Worm (Caenorhabditis elegans) whole organism, L2 larva: ENCODE results near the gene F43C11.11.

Experiments used
- C34F6.9 ChIP-seq: fragments of 150-350 bp; optimal IDR thresholded peaks from 2 replicates; lab custom pipeline; 2014; ENCODE audit warnings: missing biosample characterization, missing genetic modification characterization
- R02D3.7 ChIP-seq: fragments of 150-350 bp; optimal IDR thresholded peaks from 2 replicates; lab custom pipeline; 2014; ENCODE audit warnings: missing biosample characterization, missing genetic modification characterization
- Y55F3AM.14 ChIP-seq: fragments of 200-800 bp; sonication (Bioruptor generic); optimal IDR thresholded peaks from 2 replicates; lab custom pipeline; 2018; ENCODE audit warnings: mild to moderate bottlenecking, missing genetic modification characterization, missing compliant biosample characterization
- ZK546.5 ChIP-seq: sonication (generic microtip); optimal IDR thresholded peaks from 2 replicates; lab custom pipeline; 2017; ENCODE audit warnings: missing biosample characterization, missing genetic modification characterization
- aly-2 ChIP-seq: fragments of 150-350 bp; optimal IDR thresholded peaks from 2 replicates; lab custom pipeline; 2014; ENCODE audit warnings: missing biosample characterization, missing genetic modification characterization
- ama-1 ChIP-seq: fragments of 150-350 bp; optimal IDR thresholded peaks from 2 replicates; lab custom pipeline; 2018; ENCODE audit warnings: inconsistent platforms
- blmp-1 ChIP-seq: sonication (generic microtip); optimal IDR thresholded peaks from 2 replicates; lab custom pipeline; 2017; ENCODE audit warnings: missing genetic modification characterization, mild to moderate bottlenecking, missing compliant biosample characterization, antibody characterized with exemption, moderate library complexity; ENCODE audit not compliant: insufficient read depth
- ceh-82 ChIP-seq: fragments of 150-350 bp; optimal IDR thresholded peaks from 2 replicates; lab custom pipeline; 2014; ENCODE audit warnings: missing biosample characterization, missing genetic modification characterization
- crh-2 ChIP-seq: sonication (generic microtip); optimal IDR thresholded peaks from 2 replicates; lab custom pipeline; 2017; ENCODE audit warnings: missing biosample characterization, missing genetic modification characterization
- dmd-4 ChIP-seq: sonication (generic microtip); optimal IDR thresholded peaks from 2 replicates; lab custom pipeline; 2017; ENCODE audit warnings: missing biosample characterization, missing genetic modification characterization
- egl-27 ChIP-seq: sonication (generic microtip); optimal IDR thresholded peaks from 3 replicates; lab custom pipeline; 2017; ENCODE audit warnings: missing biosample characterization, missing genetic modification reagents, missing genetic modification characterization
- elt-1 ChIP-seq: fragments of 150-350 bp; optimal IDR thresholded peaks from 2 replicates; lab custom pipeline; 2014; ENCODE audit warnings: missing biosample characterization, missing genetic modification characterization
- elt-3 ChIP-seq: sonication (generic microtip); optimal IDR thresholded peaks from 2 replicates; lab custom pipeline; 2017; ENCODE audit warnings: missing biosample characterization, missing genetic modification characterization
- fos-1 ChIP-seq: fragments of 150-350 bp; optimal IDR thresholded peaks from 2 replicates; lab custom pipeline; 2014; ENCODE audit warnings: missing biosample characterization, missing genetic modification characterization
- lin-13 ChIP-seq: fragments of 150-350 bp; optimal IDR thresholded peaks from 2 replicates; lab custom pipeline; 2014; ENCODE audit warnings: missing biosample characterization, missing genetic modification reagents, missing genetic modification characterization
- lin-39 ChIP-seq: fragments of 150-350 bp; optimal IDR thresholded peaks from 2 replicates; lab custom pipeline; 2014; ENCODE audit warnings: missing biosample characterization, missing genetic modification reagents, missing genetic modification characterization
- lsy-2 ChIP-seq, 2 experiments: fragments of 150-350 bp in 1 of 2; sonication (generic microtip) in 1 of 2; optimal IDR thresholded peaks; 2 replicates each; lab custom pipeline; 2014 to 2017; ENCODE audit warnings: missing biosample characterization in 2 of 2, missing genetic modification characterization in 2 of 2
- mab-5 ChIP-seq: fragments of 150-350 bp; optimal IDR thresholded peaks from 2 replicates; lab custom pipeline; 2014; ENCODE audit warnings: missing biosample characterization, missing genetic modification characterization
- mbf-1 ChIP-seq: sonication (generic microtip); optimal IDR thresholded peaks from 2 replicates; lab custom pipeline; 2017; ENCODE audit warnings: missing biosample characterization, missing genetic modification characterization
- mdl-1 ChIP-seq, 2 experiments: fragments of 150-350 bp in 1 of 2; sonication (generic microtip) in 1 of 2; optimal IDR thresholded peaks; 2 replicates each; lab custom pipeline; 2017; ENCODE audit warnings: missing biosample characterization in 2 of 2, missing genetic modification characterization in 2 of 2
- nhr-10 ChIP-seq: sonication (generic microtip); optimal IDR thresholded peaks from 2 replicates; lab custom pipeline; 2017; ENCODE audit warnings: missing biosample characterization, missing genetic modification characterization
- nhr-12 ChIP-seq: fragments of 150-350 bp; optimal IDR thresholded peaks from 2 replicates; lab custom pipeline; 2014; ENCODE audit warnings: missing biosample characterization, missing genetic modification characterization
- nhr-129 ChIP-seq: fragments of 150-350 bp; optimal IDR thresholded peaks from 2 replicates; lab custom pipeline; 2014; ENCODE audit warnings: missing biosample characterization, missing genetic modification characterization
- nhr-23 ChIP-seq: fragments of 150-350 bp; optimal IDR thresholded peaks from 2 replicates; lab custom pipeline; 2014; ENCODE audit warnings: missing biosample characterization, missing genetic modification reagents, missing genetic modification characterization
- nhr-25 ChIP-seq: fragments of 150-350 bp; sonication (generic microtip); optimal IDR thresholded peaks from 3 replicates; lab custom pipeline; 2014; ENCODE audit warnings: missing biosample characterization, missing genetic modification characterization
- nhr-6 ChIP-seq: fragments of 150-350 bp; optimal IDR thresholded peaks from 2 replicates; lab custom pipeline; 2014; ENCODE audit warnings: missing biosample characterization, missing genetic modification characterization
- nhr-77 ChIP-seq: fragments of 150-350 bp; optimal IDR thresholded peaks from 2 replicates; lab custom pipeline; 2014; ENCODE audit warnings: missing biosample characterization, missing genetic modification characterization
- sem-4 ChIP-seq: fragments of 150-350 bp; optimal IDR thresholded peaks from 2 replicates; lab custom pipeline; 2014; ENCODE audit warnings: missing biosample characterization, missing genetic modification reagents, missing genetic modification characterization
- skn-1 ChIP-seq: sonication (generic microtip); optimal IDR thresholded peaks from 2 replicates; lab custom pipeline; 2017; ENCODE audit warnings: missing biosample characterization, missing genetic modification characterization
- sma-9 ChIP-seq, 2 experiments: fragments of 150-350 bp in 1 of 2; sonication (generic microtip) in 1 of 2; optimal IDR thresholded peaks; 2 replicates each; lab custom pipeline; 2014 to 2016; ENCODE audit warnings: missing genetic modification characterization in 2 of 2, mild to moderate bottlenecking in 1 of 2, missing biosample characterization in 1 of 2, missing compliant biosample characterization in 1 of 2, missing genetic modification reagents in 1 of 2, moderate library complexity in 1 of 2
- snpc-4 ChIP-seq: fragments of 150-350 bp; optimal IDR thresholded peaks from 2 replicates; lab custom pipeline; 2014; ENCODE audit warnings: missing biosample characterization, missing genetic modification characterization
- unc-39 ChIP-seq: fragments of 150-350 bp; optimal IDR thresholded peaks from 2 replicates; lab custom pipeline; 2014; ENCODE audit warnings: missing biosample characterization, missing genetic modification characterization
- unc-55 ChIP-seq: fragments of 150-350 bp; sonication (generic microtip); optimal IDR thresholded peaks from 3 replicates; lab custom pipeline; 2014; ENCODE audit warnings: missing biosample characterization, missing genetic modification reagents, missing genetic modification characterization
- zag-1 ChIP-seq: fragments of 150-350 bp; optimal IDR thresholded peaks from 2 replicates; lab custom pipeline; 2014; ENCODE audit warnings: missing biosample characterization, missing genetic modification characterization
- ztf-11 ChIP-seq: sonication (generic microtip); optimal IDR thresholded peaks from 2 replicates; lab custom pipeline; 2017; ENCODE audit warnings: missing biosample characterization, missing genetic modification characterization

The F43C11.11 gene

DNA sequence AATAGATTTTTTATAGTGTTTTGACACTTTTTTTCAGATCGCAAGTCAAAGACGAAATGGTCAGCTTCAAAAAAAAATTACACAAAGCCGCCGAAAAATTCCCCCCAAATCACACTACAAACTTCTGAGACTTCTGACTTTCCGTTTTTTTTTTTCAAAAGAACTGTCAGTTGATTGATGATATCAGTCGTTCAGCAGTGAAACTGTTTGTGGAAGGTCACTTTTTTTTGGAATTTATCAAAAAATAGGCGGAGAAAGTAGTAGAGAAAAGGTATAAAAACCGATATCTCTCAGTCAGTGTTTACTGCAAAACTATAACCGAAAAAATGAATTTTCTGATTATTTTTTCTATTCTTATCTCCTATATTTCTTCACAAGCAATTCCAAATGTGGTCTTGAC is 10.6 kb downstream of the F43C11.11 start, which contains the start of gene F43C11.3:
F43C11.3 (plus strand) TSS at position 301 of the 400 bp plus-strand sequence.
- TF ChIP-seq mab-5 (tag; lab: Kevin White, UChicago) (no peak), ztf-11 (tag; lab: Kevin White, UChicago) (no peak), Y55F3AM.14 (no peak), nhr-12 (no peak), zag-1 (tag; lab: Kevin White, UChicago) (no peak), fos-1 (tag; lab: Kevin White, UChicago) (no peak)

DNA sequence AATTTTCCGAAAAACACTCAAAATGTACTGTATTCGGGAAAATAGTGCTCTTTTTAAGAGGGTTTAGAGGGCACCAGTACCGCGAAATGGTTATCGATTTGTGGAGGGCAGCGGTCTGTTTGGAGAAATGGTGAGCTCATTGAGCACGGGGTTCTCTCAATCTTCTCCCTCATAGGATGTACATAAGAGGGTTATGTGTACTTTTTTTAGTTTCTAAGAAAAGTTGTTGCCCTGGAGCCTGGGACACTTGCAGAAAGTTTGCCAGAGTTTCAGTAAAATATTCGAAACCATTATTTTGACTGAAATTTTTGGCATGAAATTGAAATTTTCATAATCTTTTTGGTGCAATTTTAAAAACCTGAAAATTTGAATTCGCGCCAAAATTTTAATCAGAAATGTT is 11.0 kb downstream of the F43C11.11 start, which contains the start of gene F43C11.10:
F43C11.10 (minus strand) TSS at position 101 of the 400 bp plus-strand sequence.
- TF ChIP-seq snpc-4 (tag; lab: Kevin White, UChicago), result no peak
- no peak for TF ChIP-seq nhr-10 (tag; lab: Kevin White, UChicago)
- TF ChIP-seq mbf-1 (tag; lab: Kevin White, UChicago), result no peak
- TF ChIP-seq nhr-25, result no peak
- TF ChIP-seq nhr-6, result no peak
- no peak for TF ChIP-seq elt-3 (tag; lab: Kevin White, UChicago)
- TF ChIP-seq lin-39 (tag; lab: Kevin White, UChicago), result no peak
- TF ChIP-seq R02D3.7 (tag; lab: Kevin White, UChicago), result no peak
- TF ChIP-seq dmd-4 (tag; lab: Kevin White, UChicago), result no peak
- no peak for TF ChIP-seq mdl-1 (tag; optimal IDR thresholded peaks at IDR 0.05; lab: Kevin White, UChicago)
- no peak for TF ChIP-seq nhr-77 (tag; lab: Kevin White, UChicago)
- no peak for TF ChIP-seq mab-5 (tag; lab: Kevin White, UChicago)
- TF ChIP-seq nhr-129 (tag; lab: Kevin White, UChicago), result no peak
- no peak for TF ChIP-seq ceh-82 (tag; lab: Kevin White, UChicago)
- TF ChIP-seq elt-1 (tag; lab: Kevin White, UChicago), result no peak
- no peak for TF ChIP-seq egl-27 (tag; lab: Kevin White, UChicago)

DNA sequence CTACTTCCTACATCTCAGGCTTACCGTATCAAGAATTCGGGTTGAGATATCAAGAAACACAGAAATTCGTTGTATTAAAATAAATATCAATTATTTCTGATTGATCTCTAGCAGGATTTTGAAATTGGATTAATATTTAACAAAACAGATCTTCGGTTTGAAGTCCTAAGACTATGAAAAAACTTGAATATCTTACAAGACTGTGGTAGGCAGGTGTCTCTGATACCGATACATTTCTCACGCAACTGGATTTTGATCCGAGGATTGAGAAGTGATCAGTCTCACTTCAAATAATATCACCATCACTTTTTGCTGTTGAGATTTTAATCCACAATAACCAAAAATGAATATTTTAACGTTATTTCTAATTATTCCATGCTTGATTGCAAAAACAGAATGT is 16.9 kb downstream of the F43C11.11 start, which contains the start of gene F43C11.4:
F43C11.4 (plus strand) TSS at position 301 of the 400 bp plus-strand sequence.
- no peak for TF ChIP-seq aly-2

DNA sequence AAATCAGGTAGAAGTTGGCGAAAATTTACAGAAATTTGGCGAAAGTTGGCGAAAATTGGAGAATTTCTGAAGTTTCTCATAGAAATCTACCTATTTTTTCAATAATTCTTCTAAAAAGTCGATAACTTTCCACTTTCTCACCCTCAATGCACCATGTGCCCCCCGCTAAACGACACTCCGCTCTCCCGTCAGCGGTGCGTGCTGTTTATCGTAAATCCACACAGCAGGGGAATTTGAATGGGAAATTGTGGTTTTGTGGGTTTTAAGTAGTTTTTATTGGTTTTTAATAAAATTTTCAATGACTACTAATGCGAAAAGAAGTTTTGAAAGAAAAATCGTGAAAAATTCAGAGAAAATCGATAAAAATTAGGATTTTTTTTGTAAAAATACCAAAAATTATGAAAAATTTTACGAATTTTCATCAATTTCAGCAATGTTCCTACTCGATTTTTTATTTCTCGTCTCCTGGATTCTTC is 21.5 kb downstream of the F43C11.11 start, which contains the start of gene F43C11.6:
F43C11.6 (plus strand) TSS at position 426 of the 476 bp plus-strand sequence.
- TF ChIP-seq nhr-6 (no peak), R02D3.7 (tag; lab: Kevin White, UChicago) (peak; percentile 69), unc-55 (GFP tag; lab: Kevin White, UChicago) (peak; percentile 62), nhr-25 (no peak), lin-13 (peak; percentile 42), zag-1 (tag; lab: Kevin White, UChicago) (no peak), sma-9 (GFP tag; optimal IDR thresholded peaks at IDR 0.05; lab: Kevin White, UChicago) (no peak), sma-9 (tag; optimal IDR thresholded peaks at IDR 0.05; lab: Kevin White, UChicago) (no peak), C34F6.9 (tag; lab: Kevin White, UChicago) (peak; percentile 16), lsy-2 (tag; optimal IDR thresholded peaks at IDR 0.05; lab: Kevin White, UChicago) (peak in 1 of 2 experiments; percentile 61), crh-2 (tag; lab: Kevin White, UChicago) (peak; percentile 9), nhr-23 (tag; lab: Kevin White, UChicago) (no peak), nhr-129 (tag; lab: Kevin White, UChicago) (peak; percentile 13)

DNA sequence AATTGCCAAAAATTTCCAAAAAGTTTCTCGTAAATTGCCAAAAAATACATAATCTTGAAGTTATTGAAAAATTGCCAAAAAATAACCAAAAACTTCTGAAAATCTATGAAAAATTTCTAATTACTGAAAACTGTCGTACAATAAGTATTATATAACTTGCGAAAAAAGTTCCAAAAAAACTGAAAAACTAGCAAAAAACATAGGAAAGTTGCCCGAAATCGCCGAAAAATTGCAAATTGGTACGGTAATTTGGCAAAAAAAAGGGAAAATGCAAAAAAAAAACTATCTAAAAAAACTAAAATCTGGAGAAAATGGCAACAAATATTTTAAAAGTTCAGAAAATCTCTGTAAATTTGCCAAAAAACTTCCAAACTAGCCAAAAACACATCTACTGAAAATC is 22.1 kb downstream of the F43C11.11 start, which contains the start of gene enri-1:
enri-1 (minus strand) TSS at position 101 of the 400 bp plus-strand sequence.
- TF ChIP-seq ZK546.5 (tag; lab: Kevin White, UChicago), result no peak
- TF ChIP-seq R02D3.7 (tag; lab: Kevin White, UChicago), result no peak
- TF ChIP-seq unc-39, result no peak
- TF ChIP-seq ceh-82 (tag; lab: Kevin White, UChicago), result no peak
- TF ChIP-seq sem-4 (tag; lab: Kevin White, UChicago), result no peak
- TF ChIP-seq C34F6.9 (tag; lab: Kevin White, UChicago), result no peak
- TF ChIP-seq lin-39 (tag; lab: Kevin White, UChicago), result no peak
- TF ChIP-seq mab-5 (tag; lab: Kevin White, UChicago), result no peak
- TF ChIP-seq blmp-1 (tag; lab: Kevin White, UChicago), result no peak
- no peak for TF ChIP-seq skn-1 (tag; lab: Kevin White, UChicago)
- no peak for TF ChIP-seq lsy-2 (tag; optimal IDR thresholded peaks at IDR 0.05; lab: Kevin White, UChicago)
- no peak for TF ChIP-seq ama-1 (lab: Kevin White, UChicago)
